Fruit fly (Drosophila melanogaster): ENCODE measurements around the gene Rpn10.

Gene Rpn10

dm6 chr3L:21574296-21574745, 37.5 kb downstream of the Rpn10 start:
- TF ChIP-seq ovo (GFP tag; optimal IDR thresholded peaks at IDR 0.05), result no peak

- TF ChIP-seq Mnt (GFP tag; optimal IDR thresholded peaks at IDR 0.05) (no peak), bab1 (GFP tag; optimal IDR thresholded peaks at IDR 0.05) (no peak), toe (GFP tag; optimal IDR thresholded peaks at IDR 0.05) (no peak), CG12768 (GFP tag; optimal IDR thresholded peaks at IDR 0.05) (no peak), CG33017 (tag; optimal IDR thresholded peaks at IDR 0.05) (no peak), cnc (optimal IDR thresholded peaks at IDR 0.05) (no peak), ovo (GFP tag; optimal IDR thresholded peaks at IDR 0.05) (no peak), Crg-1 (GFP tag; optimal IDR thresholded peaks at IDR 0.05) (no peak), cic (GFP tag; optimal IDR thresholded peaks at IDR 0.05) (no peak), CG11617 (GFP tag; optimal IDR thresholded peaks at IDR 0.05) (no peak), kay (GFP tag; ENCODE audit: borderline replicate concordance) (no peak), CG1620 (GFP tag; optimal IDR thresholded peaks at IDR 0.05) (no peak), Clk (GFP tag; optimal IDR thresholded peaks at IDR 0.05) (no peak), CG5204 (GFP tag; optimal IDR thresholded peaks at IDR 0.05) (no peak), pad (GFP tag; optimal IDR thresholded peaks at IDR 0.05) (no peak), CG7045 (GFP tag; optimal IDR thresholded peaks at IDR 0.05) (no peak), CG7101 (tag; optimal IDR thresholded peaks at IDR 0.05) (no peak)
Observed at dm6 chr3L:21581984-21582383, 45.2 kb downstream of the Rpn10 start.

- no peak for TF ChIP-seq ovo (GFP tag; optimal IDR thresholded peaks at IDR 0.05)
- TF ChIP-seq CG14711 (tag; optimal IDR thresholded peaks at IDR 0.05), result peak; percentile 60
- no peak for TF ChIP-seq CG5204 (GFP tag; optimal IDR thresholded peaks at IDR 0.05)
- TF ChIP-seq Mnt (GFP tag; optimal IDR thresholded peaks at IDR 0.05), result no peak
Observed at dm6 chr3L:21584683-21585082, 47.9 kb downstream of the Rpn10 start.

- TF ChIP-seq cic (GFP tag; optimal IDR thresholded peaks at IDR 0.05), result no peak
- TF ChIP-seq bab1 (GFP tag; optimal IDR thresholded peaks at IDR 0.05), result no peak
- TF ChIP-seq CG7101 (tag; optimal IDR thresholded peaks at IDR 0.05), result no peak
- TF ChIP-seq ovo (GFP tag; optimal IDR thresholded peaks at IDR 0.05), result no peak
- no peak for TF ChIP-seq toe (GFP tag; optimal IDR thresholded peaks at IDR 0.05)
- TF ChIP-seq CG7045 (GFP tag; optimal IDR thresholded peaks at IDR 0.05), result no peak
- no peak for TF ChIP-seq CG5204 (GFP tag; optimal IDR thresholded peaks at IDR 0.05)
- no peak for TF ChIP-seq pad (GFP tag; optimal IDR thresholded peaks at IDR 0.05)
- no peak for TF ChIP-seq CG1620 (GFP tag; optimal IDR thresholded peaks at IDR 0.05)
- no peak for TF ChIP-seq Mnt (GFP tag; optimal IDR thresholded peaks at IDR 0.05)
- no peak for TF ChIP-seq CG14711 (tag; optimal IDR thresholded peaks at IDR 0.05)
- TF ChIP-seq kay (GFP tag; ENCODE audit: borderline replicate concordance), result no peak
- no peak for TF ChIP-seq tj (GFP tag; optimal IDR thresholded peaks at IDR 0.05)
Observed at dm6 chr3L:21585397-21585796, 48.6 kb downstream of the Rpn10 start.

- no peak for TF ChIP-seq ovo (GFP tag; optimal IDR thresholded peaks at IDR 0.05)
- TF ChIP-seq tj (GFP tag; optimal IDR thresholded peaks at IDR 0.05), result no peak
- TF ChIP-seq Mnt (GFP tag; optimal IDR thresholded peaks at IDR 0.05), result no peak
- no peak for TF ChIP-seq CG14711 (tag; optimal IDR thresholded peaks at IDR 0.05)
- no peak for TF ChIP-seq CG7101 (tag; optimal IDR thresholded peaks at IDR 0.05)
- TF ChIP-seq CG1620 (GFP tag; optimal IDR thresholded peaks at IDR 0.05), result no peak
- no peak for TF ChIP-seq Hr96 (GFP tag; optimal IDR thresholded peaks at IDR 0.05)
- no peak for TF ChIP-seq toe (GFP tag; optimal IDR thresholded peaks at IDR 0.05)
- TF ChIP-seq cic (GFP tag; optimal IDR thresholded peaks at IDR 0.05), result no peak
- no peak for TF ChIP-seq Clk (GFP tag; optimal IDR thresholded peaks at IDR 0.05)
- TF ChIP-seq CG7045 (GFP tag; optimal IDR thresholded peaks at IDR 0.05), result no peak
- TF ChIP-seq kay (GFP tag; ENCODE audit: borderline replicate concordance), result no peak
- no peak for TF ChIP-seq pad (GFP tag; optimal IDR thresholded peaks at IDR 0.05)
- no peak for TF ChIP-seq bab1 (GFP tag; optimal IDR thresholded peaks at IDR 0.05)
- TF ChIP-seq CG5204 (GFP tag; optimal IDR thresholded peaks at IDR 0.05), result no peak
- no peak for TF ChIP-seq cnc (optimal IDR thresholded peaks at IDR 0.05)
- TF ChIP-seq CG11617 (GFP tag; optimal IDR thresholded peaks at IDR 0.05), result no peak
- no peak for TF ChIP-seq CG33017 (tag; optimal IDR thresholded peaks at IDR 0.05)
- TF ChIP-seq Crg-1 (GFP tag; optimal IDR thresholded peaks at IDR 0.05), result no peak
- no peak for TF ChIP-seq CG12768 (GFP tag; optimal IDR thresholded peaks at IDR 0.05)
Observed at dm6 chr3L:21586528-21586927, 49.7 kb downstream of the Rpn10 start, which contains the start of gene TfAP-2. Gene TfAP-2, plus strand, starts transcription at chr3L:21586828.
